Worm (Caenorhabditis elegans) whole organism, dauer: ENCODE data around the gene F40G9.19.

Experiments used
- unc-62 ChIP-seq: sonication (generic microtip); optimal IDR thresholded peaks from 2 replicates; lab custom pipeline; 2017; ENCODE audit warnings: missing biosample characterization, missing genetic modification reagents, missing genetic modification characterization

F40G9.19 gene

ce11 chrIII:159149-159548 is 14.5 kb upstream of the F40G9.19 start:
- no peak for TF ChIP-seq unc-62 (GFP tag; lab: Kevin White, UChicago)

- no peak for TF ChIP-seq unc-62 (GFP tag; lab: Kevin White, UChicago)
Observed at ce11 chrIII:159665-160064, 13.9 kb upstream of the F40G9.19 start.

- TF ChIP-seq unc-62 (GFP tag; lab: Kevin White, UChicago), result no peak
Observed at ce11 chrIII:164775-165174, 8.8 kb upstream of the F40G9.19 start, which contains the start of gene F40G9.8. TSS of gene F40G9.8 (minus strand) at chrIII:164875.

- TF ChIP-seq unc-62 (GFP tag; lab: Kevin White, UChicago), result no peak
Observed at ce11 chrIII:165390-165789, 8.2 kb upstream of the F40G9.19 start, which contains the start of gene F40G9.7. TSS of gene F40G9.7 (plus strand) at chrIII:165690.

ce11 chrIII:169478-169877 is 4.1 kb upstream of the F40G9.19 start, which contains the start of gene F40G9.18:
TSS of gene F40G9.18 (minus strand) at chrIII:169578.
- no peak for TF ChIP-seq unc-62 (GFP tag; lab: Kevin White, UChicago)

- no peak for TF ChIP-seq unc-62 (GFP tag; lab: Kevin White, UChicago)
Observed at ce11 chrIII:171617-172016, 2.0 kb upstream of the F40G9.19 start, which contains the start of the genes F40G9.9 and F40G9.12. TSS of gene F40G9.9 (minus strand) at chrIII:171717. TSS of gene F40G9.12 (plus strand) at chrIII:171847.

ce11 chrIII:175733-176132 is 2.1 kb downstream of the F40G9.19 start, which contains the start of gene clec-148:
TSS of gene clec-148 (minus strand) at chrIII:175833.
- TF ChIP-seq unc-62 (GFP tag; lab: Kevin White, UChicago), result no peak

- no peak for TF ChIP-seq unc-62 (GFP tag; lab: Kevin White, UChicago)
Observed at ce11 chrIII:177715-178114, 4.1 kb downstream of the F40G9.19 start, which contains the start of gene F40G9.14. TSS of gene F40G9.14 (minus strand) at chrIII:177815.

ce11 chrIII:178126-178525 is 4.5 kb downstream of the F40G9.19 start:
- no peak for TF ChIP-seq unc-62 (GFP tag; lab: Kevin White, UChicago)

ce11 chrIII:179123-179592 is 5.6 kb downstream of the F40G9.19 start, which contains the start of gene F40G9.6:
TSS of gene F40G9.6 (plus strand) at chrIII:179542.
- TF ChIP-seq unc-62 (GFP tag; lab: Kevin White, UChicago), result no peak

- no peak for TF ChIP-seq unc-62 (GFP tag; lab: Kevin White, UChicago)
Observed at ce11 chrIII:180963-181362, 7.4 kb downstream of the F40G9.19 start, which contains the start of gene F40G9.5. TSS of gene F40G9.5 (plus strand) at chrIII:181263.

ce11 chrIII:182080-182479 is 8.5 kb downstream of the F40G9.19 start, which contains the start of gene F40G9.15:
TSS of gene F40G9.15 (plus strand) at chrIII:182380.
- no peak for TF ChIP-seq unc-62 (GFP tag; lab: Kevin White, UChicago)

- TF ChIP-seq unc-62 (GFP tag; lab: Kevin White, UChicago), result no peak
Observed at ce11 chrIII:183072-183471, 9.5 kb downstream of the F40G9.19 start.

ce11 chrIII:184335-184734 is 10.7 kb downstream of the F40G9.19 start:
- TF ChIP-seq unc-62 (GFP tag; lab: Kevin White, UChicago), result no peak

ce11 chrIII:187829-188228 is 14.2 kb downstream of the F40G9.19 start, which contains the start of gene mxl-2:
TSS of gene mxl-2 (minus strand) at chrIII:188131.
- TF ChIP-seq unc-62 (GFP tag; lab: Kevin White, UChicago), result no peak

ce11 chrIII:188426-188888 is 14.9 kb downstream of the F40G9.19 start, which contains the start of gene ubc-20:
TSS of gene ubc-20 (plus strand) at chrIII:188838.
- no peak for TF ChIP-seq unc-62 (GFP tag; lab: Kevin White, UChicago)

- TF ChIP-seq unc-62 (GFP tag; lab: Kevin White, UChicago), result no peak
Observed at ce11 chrIII:189280-189679, 15.7 kb downstream of the F40G9.19 start.
